Worm (Caenorhabditis elegans) whole organism, midembryonic: ENCODE results near the gene suox-1.

Experiments
- T22C8.4 ChIP-seq: fragments of 200-800 bp; sonication (Bioruptor generic); IDR thresholded peaks from 2 replicates; pipeline ENCODE4 v1.3.6; 2022; ENCODE audit warnings: missing genetic modification characterization, missing compliant biosample characterization
- cog-1 ChIP-seq: sonication (generic microtip); optimal IDR thresholded peaks from 2 replicates; lab custom pipeline; 2016; ENCODE audit warnings: missing genetic modification characterization, missing compliant biosample characterization
- flt-1 ChIP-seq: fragments of 200-800 bp; sonication (Bioruptor generic); IDR thresholded peaks from 2 replicates; pipeline ENCODE4 v1.3.6; 2022; ENCODE audit warnings: missing genetic modification characterization, missing compliant biosample characterization
- klf-2 ChIP-seq: fragments of 200-800 bp; sonication (Bioruptor generic); conservative IDR thresholded peaks from 2 replicates; pipeline ENCODE4 v1.3.6; 2022; ENCODE audit warnings: missing genetic modification reagents, missing genetic modification characterization, missing compliant biosample characterization
- med-1 ChIP-seq: sonication (generic microtip); optimal IDR thresholded peaks from 2 replicates; lab custom pipeline; 2017; ENCODE audit warnings: missing genetic modification characterization, mild to moderate bottlenecking, missing compliant biosample characterization, antibody characterized with exemption, missing genetic modification reagents; ENCODE audit not compliant: insufficient read depth
- ref-1 ChIP-seq: fragments of 200-800 bp; sonication (Bioruptor generic); conservative IDR thresholded peaks from 2 replicates; pipeline ENCODE4 v1.3.6; 2022; ENCODE audit warnings: missing genetic modification reagents, missing genetic modification characterization, missing compliant biosample characterization
- tab-1 ChIP-seq: fragments of 200-800 bp; sonication (Bioruptor generic); IDR thresholded peaks from 2 replicates; pipeline ENCODE4 v1.3.6; 2022; ENCODE audit warnings: missing genetic modification characterization, missing compliant biosample characterization
- ztf-23 ChIP-seq: fragments of 200-800 bp; sonication (Bioruptor generic); IDR thresholded peaks from 2 replicates; pipeline ENCODE4 v1.3.6; 2022; ENCODE audit warnings: missing genetic modification reagents, missing genetic modification characterization, missing compliant biosample characterization
- ztf-29 ChIP-seq: fragments of 200-800 bp; sonication (Bioruptor generic); IDR thresholded peaks from 2 replicates; pipeline ENCODE4 v1.3.6; 2022; ENCODE audit warnings: missing genetic modification reagents, missing genetic modification characterization, missing compliant biosample characterization

DNA sequence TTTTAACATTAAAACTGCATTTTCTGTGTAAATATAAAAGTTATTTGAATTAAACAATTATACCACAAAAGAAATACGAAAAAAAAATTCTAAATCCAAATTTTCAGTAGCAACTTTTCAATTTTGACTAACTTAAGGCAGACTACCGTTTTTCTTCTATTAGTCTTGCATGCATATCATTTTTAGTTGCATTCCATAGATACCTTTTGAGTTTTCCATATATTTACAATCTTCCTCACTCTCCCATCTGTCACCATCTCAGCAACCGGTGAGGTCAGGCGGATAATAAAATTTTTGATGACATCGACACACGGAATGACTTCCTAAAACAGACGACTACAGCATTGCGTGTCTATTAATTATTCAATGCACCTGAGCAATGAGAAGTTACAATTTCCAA, 18.6 kb upstream of the suox-1 start, which contains the start of gene gcy-36:
- TF ChIP-seq klf-2 (GFP tag; lab: Robert Waterston, UW) (no peak), ztf-23 (GFP tag; lab: Robert Waterston, UW) (no peak), flt-1 (no peak), ztf-29 (GFP tag; lab: Robert Waterston, UW) (no peak), T22C8.4 (GFP tag; lab: Robert Waterston, UW) (no peak), ref-1 (GFP tag; lab: Robert Waterston, UW) (no peak), med-1 (GFP tag; lab: Kevin White, UChicago) (no peak), cog-1 (tag; lab: Kevin White, UChicago) (no peak), tab-1 (GFP tag; lab: Robert Waterston, UW) (no peak)
